Worm (Caenorhabditis elegans) whole organism, L2 larva: Measurements from ENCODE around the gene faah-2.

Source experiments
- C34F6.9 ChIP-seq: fragments of 150-350 bp; optimal IDR thresholded peaks from 2 replicates; lab custom pipeline; 2014; ENCODE audit warnings: missing biosample characterization, missing genetic modification characterization
- R02D3.7 ChIP-seq: fragments of 150-350 bp; optimal IDR thresholded peaks from 2 replicates; lab custom pipeline; 2014; ENCODE audit warnings: missing biosample characterization, missing genetic modification characterization
- fos-1 ChIP-seq: fragments of 150-350 bp; optimal IDR thresholded peaks from 2 replicates; lab custom pipeline; 2014; ENCODE audit warnings: missing biosample characterization, missing genetic modification characterization
- lin-13 ChIP-seq: fragments of 150-350 bp; optimal IDR thresholded peaks from 2 replicates; lab custom pipeline; 2014; ENCODE audit warnings: missing biosample characterization, missing genetic modification reagents, missing genetic modification characterization
- lin-39 ChIP-seq: fragments of 150-350 bp; optimal IDR thresholded peaks from 2 replicates; lab custom pipeline; 2014; ENCODE audit warnings: missing biosample characterization, missing genetic modification reagents, missing genetic modification characterization
- lsy-2 ChIP-seq, 2 experiments: fragments of 150-350 bp in 1 of 2; sonication (generic microtip) in 1 of 2; optimal IDR thresholded peaks; 2 replicates each; lab custom pipeline; 2014 to 2017; ENCODE audit warnings: missing biosample characterization in 2 of 2, missing genetic modification characterization in 2 of 2
- mab-5 ChIP-seq: fragments of 150-350 bp; optimal IDR thresholded peaks from 2 replicates; lab custom pipeline; 2014; ENCODE audit warnings: missing biosample characterization, missing genetic modification characterization
- skn-1 ChIP-seq: sonication (generic microtip); optimal IDR thresholded peaks from 2 replicates; lab custom pipeline; 2017; ENCODE audit warnings: missing biosample characterization, missing genetic modification characterization
- snpc-4 ChIP-seq: fragments of 150-350 bp; optimal IDR thresholded peaks from 2 replicates; lab custom pipeline; 2014; ENCODE audit warnings: missing biosample characterization, missing genetic modification characterization
- unc-39 ChIP-seq: fragments of 150-350 bp; optimal IDR thresholded peaks from 2 replicates; lab custom pipeline; 2014; ENCODE audit warnings: missing biosample characterization, missing genetic modification characterization
- zag-1 ChIP-seq: fragments of 150-350 bp; optimal IDR thresholded peaks from 2 replicates; lab custom pipeline; 2014; ENCODE audit warnings: missing biosample characterization, missing genetic modification characterization

ce11 chrIV:8126902-8127301, 25.3 kb upstream of the faah-2 start, which contains the start of gene ceph-41:
- TF ChIP-seq mab-5 (no peak), lsy-2 (tag; optimal IDR thresholded peaks at IDR 0.05; lab: Kevin White, UChicago) (no peak), skn-1 (tag; lab: Kevin White, UChicago) (no peak), zag-1 (tag; lab: Kevin White, UChicago) (no peak), lin-13 (no peak), fos-1 (tag; lab: Kevin White, UChicago) (no peak), lin-39 (no peak), C34F6.9 (tag; lab: Kevin White, UChicago) (no peak), snpc-4 (no peak), unc-39 (tag; lab: Kevin White, UChicago) (no peak), R02D3.7 (no peak)
